Worm (Caenorhabditis elegans): ENCODE measurements around the gene cex-2.

The cex-2 gene

ce11 chrII:7790324-7790898 is 44.8 kb downstream of the cex-2 start, which contains the start of gene srlf-1:
srlf-1 (plus strand) TSS chrII:7790591.
- TF ChIP-seq nhr-76 (tag; optimal IDR thresholded peaks at IDR 0.05) (no peak), M03D4.4 (tag; optimal IDR thresholded peaks at IDR 0.05) (no peak), flh-1 (GFP tag; optimal IDR thresholded peaks at IDR 0.05) (no peak), nhr-237 (tag; optimal IDR thresholded peaks at IDR 0.05) (no peak), zip-8 (tag; optimal IDR thresholded peaks at IDR 0.05) (no peak), nhr-12 (tag; optimal IDR thresholded peaks at IDR 0.05) (no peak), nhr-28 (tag; optimal IDR thresholded peaks at IDR 0.05) (no peak), ceh-43 (GFP tag; optimal IDR thresholded peaks at IDR 0.05) (no peak), bed-3 (GFP tag; optimal IDR thresholded peaks at IDR 0.05) (no peak), ham-2 (GFP tag; optimal IDR thresholded peaks at IDR 0.05) (no peak), pha-4 (tag; optimal IDR thresholded peaks at IDR 0.05) (no peak), cnd-1 (tag; optimal IDR thresholded peaks at IDR 0.05) (no peak), ztf-11 (tag; optimal IDR thresholded peaks at IDR 0.05) (no peak), ceh-39 (tag; optimal IDR thresholded peaks at IDR 0.05) (no peak), elt-1 (tag; optimal IDR thresholded peaks at IDR 0.05; ENCODE audit: borderline replicate concordance, insufficient read depth) (no peak), ceh-83 (GFP tag; optimal IDR thresholded peaks at IDR 0.05) (no peak), sptf-1 (tag; optimal IDR thresholded peaks at IDR 0.05) (no peak)

- no peak for TF ChIP-seq ham-2 (GFP tag; optimal IDR thresholded peaks at IDR 0.05)
- TF ChIP-seq mls-2 (tag; optimal IDR thresholded peaks at IDR 0.05), result no peak
- TF ChIP-seq elt-1 (tag; optimal IDR thresholded peaks at IDR 0.05; ENCODE audit: borderline replicate concordance, insufficient read depth), result peak; percentile 26
- TF ChIP-seq unc-62 (GFP tag; optimal IDR thresholded peaks at IDR 0.05), result no peak
- no peak for TF ChIP-seq snpc-4 (tag; optimal IDR thresholded peaks at IDR 0.05)
- TF ChIP-seq elt-3 (tag; optimal IDR thresholded peaks at IDR 0.05), result no peak
- no peak for TF ChIP-seq pha-4 (tag; optimal IDR thresholded peaks at IDR 0.05)
Measured at ce11 chrII:7789605-7790004, 45.6 kb downstream of the cex-2 start.

- TF ChIP-seq lin-32 (GFP tag; optimal IDR thresholded peaks at IDR 0.05), result no peak
- no peak for TF ChIP-seq snpc-4 (tag; optimal IDR thresholded peaks at IDR 0.05)
- TF ChIP-seq unc-62 (GFP tag; optimal IDR thresholded peaks at IDR 0.05), result no peak
- TF ChIP-seq cnd-1 (tag; optimal IDR thresholded peaks at IDR 0.05), result no peak
- no peak for TF ChIP-seq mep-1 (tag; optimal IDR thresholded peaks at IDR 0.05)
- no peak for TF ChIP-seq unc-120 (tag; optimal IDR thresholded peaks at IDR 0.05; ENCODE audit: poor library complexity, severe bottlenecking)
- TF ChIP-seq flh-1 (GFP tag; optimal IDR thresholded peaks at IDR 0.05), result no peak
- TF ChIP-seq nhr-12 (tag; optimal IDR thresholded peaks at IDR 0.05), result no peak
- no peak for TF ChIP-seq hlh-1 (tag; optimal IDR thresholded peaks at IDR 0.05)
- no peak for TF ChIP-seq nhr-2 (tag; optimal IDR thresholded peaks at IDR 0.05)
- TF ChIP-seq unc-39 (tag; optimal IDR thresholded peaks at IDR 0.05), result no peak
- TF ChIP-seq lin-13 (tag; optimal IDR thresholded peaks at IDR 0.05), result no peak
- TF ChIP-seq ceh-39 (tag; optimal IDR thresholded peaks at IDR 0.05), result no peak
- TF ChIP-seq pha-4 (tag; optimal IDR thresholded peaks at IDR 0.05), result no peak
- TF ChIP-seq M03D4.4 (tag; optimal IDR thresholded peaks at IDR 0.05), result no peak
- no peak for TF ChIP-seq elt-3 (tag; optimal IDR thresholded peaks at IDR 0.05)
- TF ChIP-seq ztf-11 (tag; optimal IDR thresholded peaks at IDR 0.05), result no peak
- no peak for TF ChIP-seq nhr-28 (tag; optimal IDR thresholded peaks at IDR 0.05)
- no peak for TF ChIP-seq elt-1 (tag; optimal IDR thresholded peaks at IDR 0.05; ENCODE audit: borderline replicate concordance, insufficient read depth)
- TF ChIP-seq mls-2 (tag; optimal IDR thresholded peaks at IDR 0.05), result no peak
Measured at ce11 chrII:7783467-7783959, 51.7 kb downstream of the cex-2 start, which contains the start of gene skr-17. skr-17 (plus strand) TSS chrII:7783517.
